Worm (Caenorhabditis elegans): ENCODE measurements around the gene glb-20.

DNA sequence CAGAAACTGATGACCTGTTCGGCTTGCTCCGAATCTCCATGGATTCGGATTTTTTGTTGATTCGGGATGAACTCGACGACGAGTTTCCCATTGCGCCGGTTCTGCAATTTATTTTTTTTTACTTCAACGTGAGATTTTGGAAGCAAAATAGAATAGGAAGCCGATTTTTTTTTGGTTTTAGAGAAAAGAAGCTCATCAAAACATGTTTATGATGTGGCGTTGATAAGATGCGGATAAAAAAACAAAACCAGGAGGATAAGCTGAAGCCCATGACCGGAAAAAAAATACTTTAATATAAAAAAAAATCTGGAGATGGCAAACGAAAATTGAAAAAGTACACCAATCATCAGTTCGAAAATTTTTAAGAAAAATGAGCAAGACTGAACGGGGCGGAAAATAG lies at the start of gene glb-20:
- TF ChIP-seq T22C8.4 (GFP tag; IDR thresholded peaks at IDR 0.05) (no peak), med-1 (GFP tag; optimal IDR thresholded peaks at IDR 0.05; ENCODE audit: insufficient read depth) (no peak)

All from whole organism, midembryonic.